Worm (Caenorhabditis elegans): ENCODE data around the gene stn-2.

The stn-2 gene

ce11 chrX:7653708-7654390, 26.6 kb downstream of the stn-2 start:
- 0 out of 2 replicates have a peak, but pooled peaks have one; percentile 4 for TF ChIP-seq dox-1 (GFP tag; IDR thresholded peaks at IDR 0.05)
- TF ChIP-seq cebp-1 (GFP tag; IDR thresholded peaks at IDR 0.05): peak; percentile 31; the same call in 1 of the 2 replicates
- TF ChIP-seq cebp-1 (tag; optimal IDR thresholded peaks at IDR 0.05): peak; percentile 81
- TF ChIP-seq zfh-2 (GFP tag; conservative IDR thresholded peaks at IDR 0.05): peak; percentile 69
- no peak for TF ChIP-seq snpc-1.1 (tag; optimal IDR thresholded peaks at IDR 0.05; ENCODE audit: insufficient read depth)

DNA sequence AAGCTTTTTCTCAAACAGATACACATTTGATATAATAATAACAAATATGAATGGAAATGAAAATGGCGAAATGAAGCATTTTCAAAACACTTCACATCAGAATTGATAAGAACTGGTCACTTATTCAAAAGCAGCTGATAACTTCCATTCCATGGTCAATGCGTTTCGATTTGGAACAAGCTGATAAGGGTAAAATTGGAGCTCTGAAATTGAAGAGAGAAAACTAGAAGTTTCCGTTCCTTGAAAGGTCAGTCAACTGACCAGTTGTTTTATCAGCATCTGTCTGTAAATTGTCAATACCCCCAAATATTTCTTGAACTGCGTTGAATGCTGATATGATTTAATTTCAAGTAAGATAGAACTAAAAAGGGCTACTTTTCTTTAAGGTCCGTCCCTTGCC, 28.1 kb downstream of the stn-2 start:
- TF ChIP-seq hmg-20 (GFP tag; IDR thresholded peaks at IDR 0.05) (no peak), F22D6.2 (tag; optimal IDR thresholded peaks at IDR 0.05) (no peak), F23B12.7 (tag; optimal IDR thresholded peaks at IDR 0.05; ENCODE audit: insufficient read depth) (no peak), dox-1 (GFP tag; IDR thresholded peaks at IDR 0.05) (no peak), unc-130 (GFP tag; optimal IDR thresholded peaks at IDR 0.05) (no peak), nfya-2 (GFP tag; IDR thresholded peaks at IDR 0.05) (no peak), ceh-27 (GFP tag; optimal IDR thresholded peaks at IDR 0.05) (no peak), tlf-1 (GFP tag; optimal IDR thresholded peaks at IDR 0.05) (no peak), ztf-22 (GFP tag; optimal IDR thresholded peaks at IDR 0.05) (no peak), akir-1 (GFP tag; optimal IDR thresholded peaks at IDR 0.05) (no peak), xnd-1 (tag; optimal IDR thresholded peaks at IDR 0.05) (no peak), rec-8 (tag; optimal IDR thresholded peaks at IDR 0.05) (no peak), K12H6.12 (tag; optimal IDR thresholded peaks at IDR 0.05) (no peak), nhr-90 (tag; optimal IDR thresholded peaks at IDR 0.05) (no peak)

ce11 chrX:7651219-7651958, 29.0 kb downstream of the stn-2 start:
- TF ChIP-seq dox-1 (GFP tag; IDR thresholded peaks at IDR 0.05) (peak; percentile 43; the same call in 1 of the 2 replicates), Y53G8AR.9 (GFP tag; conservative IDR thresholded peaks at IDR 0.05) (no peak), lin-26 (GFP tag; IDR thresholded peaks at IDR 0.05) (peak; percentile 34; the same call in 1 of the 2 replicates), zfh-2 (GFP tag; conservative IDR thresholded peaks at IDR 0.05) (peak; percentile 94), egrh-3 (GFP tag; IDR thresholded peaks at IDR 0.05) (peak; percentile 83), F52B5.7 (tag; optimal IDR thresholded peaks at IDR 0.05) (no peak), D2030.7 (GFP tag; IDR thresholded peaks at IDR 0.05) (no peak), K12H6.12 (tag; optimal IDR thresholded peaks at IDR 0.05) (peak; percentile 11), K11D2.4 (GFP tag; IDR thresholded peaks at IDR 0.05) (0 out of 2 replicates have a peak, but pooled peaks have one; percentile 25)

DNA sequence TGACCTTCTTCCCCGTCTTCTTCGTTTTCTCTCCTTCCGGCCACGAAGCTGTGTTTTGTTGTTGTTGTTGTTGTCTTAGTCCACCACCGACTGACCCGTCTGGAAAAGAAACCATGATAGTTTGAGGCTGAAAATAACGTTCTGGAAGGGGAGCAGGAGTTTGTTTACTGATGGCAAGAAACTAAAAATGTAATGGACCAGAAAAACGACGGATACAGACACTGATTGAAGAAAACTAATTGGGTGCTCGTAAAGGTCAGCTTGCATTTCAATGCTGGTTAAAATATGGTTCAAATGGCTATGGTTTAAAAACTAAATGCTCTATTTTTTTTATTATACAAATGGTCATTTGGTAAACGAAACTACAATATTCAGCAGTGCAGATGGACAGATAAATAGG, 35.1 kb downstream of the stn-2 start, which contains the start of gene F26A10.2:
TSS of gene F26A10.2 (minus strand) at position 101 of the 400 bp plus-strand sequence.
- TF ChIP-seq ztf-3 (GFP tag; optimal IDR thresholded peaks at IDR 0.05): no peak
- TF ChIP-seq ztf-6 (GFP tag; IDR thresholded peaks at IDR 0.05): no peak

DNA sequence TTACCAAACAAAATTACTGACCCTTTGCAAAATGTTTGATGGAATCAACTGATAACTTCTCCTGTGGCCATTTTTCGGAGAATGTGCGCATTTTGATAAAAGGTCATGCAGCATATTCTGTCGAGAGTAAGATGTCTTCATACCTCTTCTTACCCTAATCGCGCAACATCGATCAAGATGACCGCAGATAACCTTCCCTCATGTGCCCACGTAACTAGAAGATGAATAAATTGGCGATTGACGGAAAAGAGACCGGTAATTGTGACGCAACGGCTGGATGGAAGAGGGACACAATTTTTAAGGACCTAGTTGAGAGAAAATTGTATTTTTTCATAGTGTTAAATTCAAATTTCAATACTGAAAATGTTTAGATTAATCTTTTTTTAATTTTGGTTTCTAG, 39.6 kb downstream of the stn-2 start:
- no peak for TF ChIP-seq hmg-20 (GFP tag; IDR thresholded peaks at IDR 0.05)
- no peak for TF ChIP-seq gei-17 (GFP tag; optimal IDR thresholded peaks at IDR 0.05)
- TF ChIP-seq let-526 (GFP tag; IDR thresholded peaks at IDR 0.05): no peak
- TF ChIP-seq lin-26 (GFP tag; IDR thresholded peaks at IDR 0.05): no peak
- TF ChIP-seq ztf-28 (GFP tag; IDR thresholded peaks at IDR 0.05): no peak
- no peak for TF ChIP-seq dox-1 (GFP tag; IDR thresholded peaks at IDR 0.05)
- no peak for TF ChIP-seq aptf-3 (GFP tag; IDR thresholded peaks at IDR 0.05)
- no peak for TF ChIP-seq cebp-2 (GFP tag; IDR thresholded peaks at IDR 0.05)
- no peak for TF ChIP-seq tbp1 (GFP tag; optimal IDR thresholded peaks at IDR 0.05)
- TF ChIP-seq C17E4.6 (GFP tag; IDR thresholded peaks at IDR 0.05): no peak
- no peak for TF ChIP-seq B0035.1 (tag; optimal IDR thresholded peaks at IDR 0.05)
- no peak for TF ChIP-seq F39B2.1 (GFP tag; IDR thresholded peaks at IDR 0.05)
- TF ChIP-seq nhr-27 (tag; optimal IDR thresholded peaks at IDR 0.05): no peak
- TF ChIP-seq F33H1.4 (GFP tag; IDR thresholded peaks at IDR 0.05): no peak

All from whole organism, young adult.